Worm (Caenorhabditis elegans) whole organism, L3 larva: ENCODE data around the gene flh-3.
"Not testable (repeated sequence)": the region's sequence is repeated elsewhere in the genome, so short reads cannot be mapped to it uniquely, and the experiment has no call there.

Source experiments
- ama-1 ChIP-seq: fragments of 150-350 bp; optimal IDR thresholded peaks from 2 replicates; lab custom pipeline; 2018
- ceh-82 ChIP-seq: fragments of 150-350 bp; optimal IDR thresholded peaks from 2 replicates; lab custom pipeline; 2014; ENCODE audit warnings: missing biosample characterization, missing genetic modification characterization
- egl-27 ChIP-seq: sonication (generic microtip); optimal IDR thresholded peaks from 4 replicates; lab custom pipeline; 2017; ENCODE audit warnings: missing biosample characterization, missing genetic modification reagents, missing genetic modification characterization
- egl-5 ChIP-seq: fragments of 150-350 bp; optimal IDR thresholded peaks from 2 replicates; lab custom pipeline; 2017; ENCODE audit warnings: missing biosample characterization, missing genetic modification reagents, missing genetic modification characterization, inconsistent platforms
- elt-1 ChIP-seq: fragments of 150-350 bp; optimal IDR thresholded peaks from 2 replicates; lab custom pipeline; 2014; ENCODE audit warnings: missing biosample characterization, missing genetic modification characterization
- elt-2 ChIP-seq: sonication (generic microtip); optimal IDR thresholded peaks from 2 replicates; lab custom pipeline; 2016; ENCODE audit warnings: missing genetic modification reagents, mild to moderate bottlenecking, missing genetic modification characterization, missing compliant biosample characterization
- elt-3 ChIP-seq, 3 experiments: fragments of 150-350 bp in 1 of 3; sonication (generic microtip) in 2 of 3; optimal IDR thresholded peaks; 2 replicates in 2 of 3; 4 replicates in 1 of 3; lab custom pipeline; 2014 to 2017; ENCODE audit warnings: missing biosample characterization in 3 of 3, missing genetic modification characterization in 3 of 3
- fkh-2 ChIP-seq: fragments of 150-350 bp; optimal IDR thresholded peaks from 2 replicates; lab custom pipeline; 2014; ENCODE audit warnings: missing biosample characterization, missing genetic modification reagents, missing genetic modification characterization
- fos-1 ChIP-seq: fragments of 150-350 bp; optimal IDR thresholded peaks from 2 replicates; lab custom pipeline; 2014; ENCODE audit warnings: missing biosample characterization, missing genetic modification characterization
- hmg-11 ChIP-seq: sonication (generic microtip); optimal IDR thresholded peaks from 2 replicates; lab custom pipeline; 2016; ENCODE audit warnings: missing genetic modification characterization, missing compliant biosample characterization
- jun-1 ChIP-seq: fragments of 150-350 bp; optimal IDR thresholded peaks from 2 replicates; lab custom pipeline; 2014; ENCODE audit warnings: missing biosample characterization, missing genetic modification reagents, missing genetic modification characterization
- lin-15B ChIP-seq: fragments of 150-350 bp; optimal IDR thresholded peaks from 2 replicates; lab custom pipeline; 2014; ENCODE audit warnings: missing biosample characterization, missing genetic modification characterization
- lsy-12 ChIP-seq: sonication (generic microtip); optimal IDR thresholded peaks from 2 replicates; lab custom pipeline; 2016; ENCODE audit warnings: mild to moderate bottlenecking, missing genetic modification characterization, missing compliant biosample characterization
- mdl-1 ChIP-seq: fragments of 150-350 bp; optimal IDR thresholded peaks from 2 replicates; lab custom pipeline; 2014; ENCODE audit warnings: missing biosample characterization, missing genetic modification characterization
- mml-1 ChIP-seq: fragments of 150-350 bp; sonication (generic microtip); optimal IDR thresholded peaks from 3 replicates; lab custom pipeline; 2014; ENCODE audit warnings: missing biosample characterization, missing genetic modification characterization
- nfya-1 ChIP-seq: sonication (generic microtip); optimal IDR thresholded peaks from 2 replicates; lab custom pipeline; 2017; ENCODE audit warnings: missing genetic modification characterization, mild to moderate bottlenecking, missing compliant biosample characterization, antibody characterized with exemption, moderate library complexity; ENCODE audit not compliant: insufficient read depth
- nhr-11 ChIP-seq: fragments of 150-350 bp; optimal IDR thresholded peaks from 2 replicates; lab custom pipeline; 2014; ENCODE audit warnings: missing biosample characterization, missing genetic modification characterization
- nhr-12 ChIP-seq: fragments of 150-350 bp; optimal IDR thresholded peaks from 2 replicates; lab custom pipeline; 2014; ENCODE audit warnings: missing biosample characterization, missing genetic modification characterization
- nhr-23 ChIP-seq: fragments of 150-350 bp; optimal IDR thresholded peaks from 2 replicates; lab custom pipeline; 2014; ENCODE audit warnings: missing biosample characterization, missing genetic modification reagents, missing genetic modification characterization
- nhr-237 ChIP-seq: fragments of 150-350 bp; optimal IDR thresholded peaks from 2 replicates; lab custom pipeline; 2014; ENCODE audit warnings: missing biosample characterization, missing genetic modification characterization
- nhr-25 ChIP-seq: sonication (generic microtip); optimal IDR thresholded peaks from 2 replicates; lab custom pipeline; 2017; ENCODE audit warnings: missing biosample characterization, missing genetic modification characterization
- nhr-28 ChIP-seq: fragments of 150-350 bp; optimal IDR thresholded peaks from 2 replicates; lab custom pipeline; 2014; ENCODE audit warnings: missing biosample characterization, missing genetic modification characterization
- nhr-67 ChIP-seq: fragments of 150-350 bp; optimal IDR thresholded peaks from 2 replicates; lab custom pipeline; 2014; ENCODE audit warnings: missing biosample characterization, missing genetic modification characterization
- nhr-76 ChIP-seq: fragments of 150-350 bp; sonication (generic microtip); optimal IDR thresholded peaks from 5 replicates; lab custom pipeline; 2014; ENCODE audit warnings: missing biosample characterization, missing genetic modification characterization
- pha-4 ChIP-seq: fragments of 150-350 bp; optimal IDR thresholded peaks from 2 replicates; lab custom pipeline; 2014; ENCODE audit warnings: missing biosample characterization, missing genetic modification reagents, missing genetic modification characterization
- sea-2 ChIP-seq: fragments of 150-350 bp; sonication (generic microtip); optimal IDR thresholded peaks from 4 replicates; lab custom pipeline; 2014; ENCODE audit warnings: missing biosample characterization, missing genetic modification reagents, missing genetic modification characterization
- skn-1 ChIP-seq: fragments of 150-350 bp; optimal IDR thresholded peaks from 2 replicates; lab custom pipeline; 2014; ENCODE audit warnings: missing biosample characterization, missing genetic modification characterization
- unc-39 ChIP-seq: sonication (generic microtip); optimal IDR thresholded peaks from 4 replicates; lab custom pipeline; 2017; ENCODE audit warnings: missing biosample characterization, missing genetic modification characterization
- unc-62 ChIP-seq: fragments of 150-350 bp; sonication (generic microtip); optimal IDR thresholded peaks from 4 replicates; lab custom pipeline; 2014; ENCODE audit warnings: missing biosample characterization, missing genetic modification reagents, missing genetic modification characterization
- ztf-11 ChIP-seq: fragments of 150-350 bp; optimal IDR thresholded peaks from 2 replicates; lab custom pipeline; 2014; ENCODE audit warnings: missing biosample characterization, missing genetic modification characterization

flh-3 gene

DNA sequence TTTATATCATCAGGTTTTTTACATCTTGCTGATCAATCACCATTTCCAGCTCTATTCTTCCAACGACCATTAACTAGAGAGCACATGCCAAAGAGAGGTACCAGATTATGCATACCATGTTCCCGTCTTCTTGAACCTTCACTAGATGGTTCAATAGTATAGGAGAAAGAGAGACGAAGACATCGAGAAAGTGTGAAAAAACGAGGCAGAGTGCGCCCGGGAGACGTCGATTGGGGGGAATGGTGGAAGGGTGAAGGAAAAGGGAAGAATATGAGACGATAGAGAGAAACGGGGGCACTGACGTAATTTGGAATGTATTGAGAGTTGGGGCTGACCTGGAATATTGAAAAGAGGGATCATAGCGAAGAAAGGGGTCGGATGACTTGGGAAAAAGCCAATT lies 2.3 kb upstream of the flh-3 start:
- TF ChIP-seq nhr-25 (peak; percentile 5), elt-3 (tag; optimal IDR thresholded peaks at IDR 0.05; lab: Kevin White, UChicago) (no peak)

DNA sequence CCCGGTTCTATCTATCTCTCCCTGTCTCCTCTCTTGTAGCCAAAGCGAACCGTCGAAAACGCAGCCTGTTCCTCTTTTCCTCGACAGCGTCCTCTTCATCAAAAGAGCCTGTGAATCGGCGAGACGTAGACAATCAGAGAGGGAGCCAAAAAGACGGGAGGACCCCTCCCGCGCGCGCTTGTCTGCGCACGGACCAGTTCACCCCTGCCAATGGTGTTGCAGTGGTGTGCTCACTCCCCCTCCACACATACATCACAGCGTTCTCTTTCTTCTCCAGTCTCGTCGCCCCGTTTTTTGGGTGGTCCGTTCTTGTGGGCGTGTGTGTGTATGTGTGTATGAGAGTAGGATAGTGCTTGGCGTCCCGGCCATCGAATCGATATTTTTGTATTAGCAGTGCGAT lies 980 bp upstream of the flh-3 start:
- TF ChIP-seq ztf-11 (tag; lab: Kevin White, UChicago) (no peak), nhr-23 (tag; lab: Kevin White, UChicago) (no peak), nhr-237 (tag; lab: Kevin White, UChicago) (no peak), unc-62 (GFP tag; lab: Kevin White, UChicago) (no peak), lsy-12 (tag; lab: Kevin White, UChicago) (no peak), jun-1 (tag; lab: Kevin White, UChicago) (no peak), nhr-67 (no peak), elt-2 (no peak), mml-1 (tag; lab: Kevin White, UChicago) (no peak), egl-27 (tag; lab: Kevin White, UChicago) (no peak), nhr-76 (no peak), elt-3 (tag; optimal IDR thresholded peaks at IDR 0.05; lab: Kevin White, UChicago) (no peak), elt-1 (tag; lab: Kevin White, UChicago) (no peak), nfya-1 (tag; lab: Kevin White, UChicago) (no peak), fos-1 (tag; lab: Kevin White, UChicago) (no peak)
- TF ChIP-seq, all 47 proteins: peak for 0

DNA sequence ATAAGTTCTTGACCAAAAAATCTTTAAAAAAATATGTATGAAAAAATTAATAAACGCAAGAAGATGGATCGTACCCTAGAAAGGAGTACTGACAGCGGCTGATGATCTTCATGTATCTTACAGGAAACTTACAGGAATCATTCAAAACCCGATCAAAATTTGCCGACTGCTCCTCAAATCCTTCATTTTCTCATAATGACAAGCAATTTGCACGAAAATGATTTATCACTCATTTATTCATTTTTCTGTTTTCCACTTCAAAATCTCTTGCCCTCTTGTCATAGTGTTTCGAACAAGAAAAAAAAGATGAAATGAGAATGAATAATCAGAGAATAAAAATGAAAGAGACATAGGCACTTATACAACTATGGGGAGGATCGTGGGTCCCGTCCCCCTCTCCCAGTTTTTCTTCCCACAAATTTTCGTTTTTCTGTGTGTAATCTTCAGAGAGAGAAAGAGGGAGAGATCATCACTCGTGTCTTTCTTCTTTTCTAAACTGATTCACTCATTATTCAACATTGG lies 4.2 kb downstream of the flh-3 start, which contains the start of gene nmy-3:
Gene nmy-3 (plus strand): TSS at position 472 of the 522 bp plus-strand sequence.
- TF ChIP-seq nhr-23 (tag; lab: Kevin White, UChicago) (no peak), lsy-12 (tag; lab: Kevin White, UChicago) (no peak), ceh-82 (tag; lab: Kevin White, UChicago) (no peak), sea-2 (no peak), nhr-28 (no peak), pha-4 (tag; lab: Kevin White, UChicago) (no peak), nhr-11 (no peak)

DNA sequence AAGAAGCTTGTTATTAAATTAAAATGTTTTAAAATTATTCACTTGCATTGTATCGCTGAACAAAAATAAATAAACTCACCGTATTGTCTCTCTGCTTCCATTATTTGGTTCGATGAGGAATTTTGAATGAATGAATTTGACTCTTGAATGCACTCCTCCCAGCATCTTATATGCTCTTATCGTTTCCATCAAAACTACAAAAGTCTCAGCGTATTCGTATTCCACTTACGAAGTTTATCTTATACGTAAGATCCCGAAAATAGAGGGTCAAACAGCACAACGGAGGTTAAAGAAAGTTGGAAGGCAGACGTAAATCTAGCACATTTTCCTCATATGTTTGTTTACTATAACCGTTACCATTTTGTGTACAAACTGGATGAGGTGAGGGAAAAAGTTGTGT lies 16.4 kb downstream of the flh-3 start, which contains the start of gene nhr-267:
Gene nhr-267 (minus strand): TSS at position 101 of the 400 bp plus-strand sequence.
- TF ChIP-seq unc-39; egl-5 (tag; lab: Kevin White, UChicago); jun-1 (tag; lab: Kevin White, UChicago): not testable (repeated sequence)

DNA sequence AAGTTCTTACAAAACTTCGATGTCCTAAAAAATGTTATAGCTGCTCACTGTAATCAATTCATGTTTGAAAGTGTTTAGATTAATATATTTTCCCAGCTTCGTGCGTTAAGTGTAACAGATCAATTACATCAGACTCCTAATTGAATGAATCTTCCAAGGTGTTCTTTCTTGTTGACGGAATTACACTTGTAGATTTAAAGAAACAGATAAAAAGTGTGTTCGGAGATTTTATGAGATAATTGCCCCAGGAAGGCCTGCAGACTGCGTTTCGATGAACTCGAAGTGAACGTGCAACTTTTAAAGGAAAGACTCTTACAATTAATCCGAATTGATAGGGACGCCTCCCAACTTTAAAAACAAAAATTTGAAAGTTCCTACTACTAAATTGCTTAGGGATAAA lies 19.7 kb downstream of the flh-3 start:
- TF ChIP-seq nhr-23 (tag; lab: Kevin White, UChicago) (no peak), elt-1 (tag; lab: Kevin White, UChicago) (peak; percentile 70)

DNA sequence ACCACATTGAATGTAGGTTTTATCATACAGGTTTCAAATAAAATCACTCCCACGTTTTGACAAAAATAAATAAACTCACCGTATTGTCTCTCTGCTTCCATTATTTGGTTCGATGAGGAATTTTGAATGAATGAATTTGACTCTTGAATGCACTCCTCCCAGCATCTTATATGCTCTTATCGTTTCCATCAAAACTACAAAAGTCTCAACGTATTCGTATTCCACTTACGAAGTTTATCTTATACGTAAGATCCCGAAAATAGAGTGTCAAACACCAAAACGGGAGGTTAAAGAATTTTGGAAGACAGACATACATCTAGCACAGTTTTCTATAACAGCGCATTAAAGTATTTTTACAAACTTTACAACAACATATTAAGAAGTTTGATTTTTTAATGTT lies 23.9 kb downstream of the flh-3 start, which contains the start of gene nhr-264:
Gene nhr-264 (minus strand): TSS at position 101 of the 400 bp plus-strand sequence.
- not testable (repeated sequence) for TF ChIP-seq nfya-1, nhr-12, fkh-2 (tag; lab: Kevin White, UChicago)

DNA sequence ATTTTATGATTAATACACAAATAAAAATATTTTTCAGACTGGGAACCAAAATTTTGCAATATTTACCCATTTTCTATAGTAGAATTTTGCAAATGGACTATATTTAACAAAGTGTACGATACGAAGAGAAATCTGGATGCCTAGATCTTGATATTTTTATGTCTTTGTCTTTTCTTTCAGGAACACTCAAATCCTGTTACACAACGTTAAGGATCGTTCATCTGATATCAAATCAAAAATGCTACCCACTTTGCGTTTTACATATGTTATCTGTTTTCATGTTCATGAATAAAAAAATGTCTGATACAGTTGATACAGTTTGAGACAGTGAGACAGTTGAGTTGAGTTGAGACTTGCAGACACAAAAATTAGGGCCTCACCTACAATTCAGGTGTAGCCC lies 26.4 kb downstream of the flh-3 start, which contains the start of gene F49C12.1:
Gene F49C12.1 (minus strand): TSS at position 70 of the 400 bp plus-strand sequence.
- no peak for TF ChIP-seq jun-1 (tag; lab: Kevin White, UChicago)
- TF ChIP-seq ceh-82 (tag; lab: Kevin White, UChicago): no peak
- TF ChIP-seq lin-15B (tag; lab: Kevin White, UChicago): no peak
- TF ChIP-seq mdl-1 (tag; lab: Kevin White, UChicago): no peak
- no peak for TF ChIP-seq skn-1 (tag; lab: Kevin White, UChicago)
- no peak for TF ChIP-seq hmg-11
- no peak for TF ChIP-seq ama-1
